Fruit fly (Drosophila melanogaster) whole organism, adult: ENCODE data around the gene CG1463.

Experiments used
- CG11617 ChIP-seq: fragments of 200-800 bp; sonication (Bioruptor generic); optimal IDR thresholded peaks from 2 replicates; lab custom pipeline; 2017; ENCODE audit warnings: mild to moderate bottlenecking, missing biosample characterization, missing genetic modification reagents, missing genetic modification characterization
- CG12768 ChIP-seq: fragments of 200-800 bp; sonication (Bioruptor generic); optimal IDR thresholded peaks from 2 replicates; lab custom pipeline; 2017; ENCODE audit warnings: missing biosample characterization, missing genetic modification characterization, mild to moderate bottlenecking, moderate library complexity, missing genetic modification reagents
- CG14711 ChIP-seq: fragments of 200-800 bp; sonication (Bioruptor generic); optimal IDR thresholded peaks from 2 replicates; lab custom pipeline; 2018; ENCODE audit warnings: missing biosample characterization, mild to moderate bottlenecking, missing genetic modification characterization, moderate library complexity
- CG1620 ChIP-seq: fragments of 200-800 bp; sonication (Bioruptor generic); optimal IDR thresholded peaks from 2 replicates; lab custom pipeline; 2016; ENCODE audit warnings: missing biosample characterization, missing genetic modification characterization
- CG33017 ChIP-seq: fragments of 200-800 bp; sonication (Bioruptor generic); optimal IDR thresholded peaks from 2 replicates; lab custom pipeline; 2018; ENCODE audit warnings: missing biosample characterization, mild to moderate bottlenecking, missing genetic modification characterization, moderate library complexity
- CG5204 ChIP-seq: fragments of 200-800 bp; sonication (Bioruptor generic); optimal IDR thresholded peaks from 2 replicates; lab custom pipeline; 2016; ENCODE audit warnings: missing biosample characterization, missing genetic modification characterization
- CG7045 ChIP-seq: fragments of 200-800 bp; sonication (Bioruptor generic); optimal IDR thresholded peaks from 2 replicates; lab custom pipeline; 2017; ENCODE audit warnings: missing biosample characterization, mild to moderate bottlenecking, missing genetic modification characterization
- CG7101 ChIP-seq: fragments of 200-800 bp; sonication (Bioruptor generic); optimal IDR thresholded peaks from 2 replicates; lab custom pipeline; 2018; ENCODE audit warnings: missing biosample characterization, mild to moderate bottlenecking, missing genetic modification characterization, moderate library complexity
- Clk ChIP-seq: fragments of 200-800 bp; sonication (Bioruptor generic); optimal IDR thresholded peaks from 2 replicates; lab custom pipeline; 2017; ENCODE audit warnings: missing biosample characterization, missing genetic modification characterization
- Crg-1 ChIP-seq: fragments of 200-800 bp; sonication (Bioruptor generic); optimal IDR thresholded peaks from 2 replicates; lab custom pipeline; 2016; ENCODE audit warnings: missing biosample characterization, missing genetic modification characterization
- Hr96 ChIP-seq: fragments of 200-800 bp; sonication (Bioruptor generic); optimal IDR thresholded peaks from 2 replicates; lab custom pipeline; 2016; ENCODE audit warnings: missing biosample characterization, missing genetic modification characterization
- Mnt ChIP-seq: fragments of 200-800 bp; sonication (Bioruptor generic); optimal IDR thresholded peaks from 2 replicates; lab custom pipeline; 2016; ENCODE audit warnings: missing biosample characterization, mild to moderate bottlenecking, missing genetic modification characterization
- bab1 ChIP-seq: fragments of 200-800 bp; sonication (Bioruptor generic); optimal IDR thresholded peaks from 3 replicates; lab custom pipeline; 2019; ENCODE audit warnings: missing biosample characterization, mild to moderate bottlenecking, missing genetic modification characterization, moderate library complexity
- cic ChIP-seq: fragments of 200-800 bp; sonication (Bioruptor generic); optimal IDR thresholded peaks from 2 replicates; lab custom pipeline; 2017; ENCODE audit warnings: missing biosample characterization, mild to moderate bottlenecking, missing genetic modification characterization, moderate library complexity
- cnc ChIP-seq, 2 experiments: fragments of >200 bp; optimal IDR thresholded peaks; 2 replicates each; lab custom pipeline; 2017
- kay ChIP-seq: fragments of 200-800 bp; sonication (Bioruptor generic); peaks from one replicate; lab custom pipeline; 2016; ENCODE audit warnings: missing biosample characterization, missing genetic modification characterization, borderline replicate concordance
- ovo ChIP-seq: fragments of 200-800 bp; sonication (Bioruptor generic); optimal IDR thresholded peaks from 2 replicates; lab custom pipeline; 2016; ENCODE audit warnings: missing biosample characterization, missing genetic modification characterization
- pad ChIP-seq: fragments of 200-800 bp; sonication (Bioruptor generic); optimal IDR thresholded peaks from 3 replicates; lab custom pipeline; 2017; ENCODE audit warnings: missing biosample characterization, missing genetic modification characterization, mild to moderate bottlenecking, moderate library complexity, missing genetic modification reagents
- tj ChIP-seq: fragments of 200-800 bp; sonication (Bioruptor generic); optimal IDR thresholded peaks from 3 replicates; lab custom pipeline; 2017; ENCODE audit warnings: missing biosample characterization, mild to moderate bottlenecking, missing genetic modification characterization, moderate library complexity
- toe ChIP-seq: fragments of 200-800 bp; sonication (Bioruptor generic); optimal IDR thresholded peaks from 2 replicates; lab custom pipeline; 2016; ENCODE audit warnings: missing biosample characterization, missing genetic modification characterization

The CG1463 gene

DNA sequence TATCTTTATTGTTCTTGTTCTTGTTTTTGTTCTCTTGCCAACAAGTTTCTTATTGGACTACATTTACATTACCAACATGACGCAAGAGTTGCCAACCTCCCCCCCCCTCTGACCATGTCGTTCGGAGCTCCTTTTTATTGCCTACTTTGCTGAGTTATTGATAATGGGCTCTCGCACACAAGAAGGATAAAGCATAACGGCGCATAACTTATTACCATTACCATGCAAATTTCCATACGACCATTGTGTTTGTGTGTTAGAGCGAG is 20.6 kb upstream of the CG1463 start:
- TF ChIP-seq Clk (no peak), CG12768 (GFP tag; lab: Kevin White, UChicago) (no peak), bab1 (GFP tag; lab: Kevin White, UChicago) (no peak), cnc (optimal IDR thresholded peaks at IDR 0.05; lab: Kevin White, UChicago) (no peak), Crg-1 (GFP tag; lab: Kevin White, UChicago) (no peak), CG33017 (tag; lab: Kevin White, UChicago) (no peak)

DNA sequence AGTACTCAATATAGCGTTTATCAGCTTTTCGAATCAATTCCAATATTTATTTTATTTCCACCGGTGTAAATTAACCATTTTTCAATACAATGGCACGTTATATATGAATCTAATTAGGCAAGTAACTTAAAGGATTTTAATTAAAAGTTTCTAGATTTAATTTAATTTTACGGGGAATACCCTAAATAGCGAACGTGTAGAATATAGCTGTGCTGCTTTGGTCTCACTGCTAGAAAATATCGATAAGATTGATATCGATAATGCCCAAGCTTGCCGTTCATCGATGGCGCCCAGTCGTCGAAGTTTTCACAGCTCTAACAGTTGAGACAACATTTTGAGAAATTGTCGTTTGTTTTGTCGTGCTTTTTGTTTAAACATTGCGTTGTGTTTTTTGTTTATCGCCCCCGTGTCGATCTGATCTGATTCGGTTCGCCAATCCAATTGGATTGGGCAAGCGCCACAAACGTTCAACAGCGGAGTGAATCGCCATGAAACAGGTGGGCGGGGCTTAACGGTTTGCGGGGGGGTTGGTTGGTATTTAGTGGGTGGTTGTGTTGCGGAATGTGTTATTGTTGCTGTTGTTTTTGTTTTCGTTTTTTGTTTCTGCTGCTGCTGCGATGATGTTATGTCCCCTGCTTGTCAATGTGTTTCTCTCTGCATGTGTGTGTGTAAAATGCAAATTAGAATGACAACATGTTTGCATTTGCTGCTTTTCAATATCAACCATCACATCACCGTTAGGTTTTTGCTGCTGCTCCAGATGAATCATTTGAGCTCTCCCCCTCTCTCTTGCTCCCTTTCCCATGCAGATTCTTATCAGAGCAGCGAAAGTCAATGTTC is 20.1 kb upstream of the CG1463 start, which contains the start of gene Tomosyn:
Gene Tomosyn (plus strand): TSS at position 289 of the 840 bp plus-strand sequence.
- TF ChIP-seq ovo (GFP tag; lab: Kevin White, UChicago) (peak; percentile 93), pad (peak; percentile 20), CG7101 (tag; lab: Kevin White, UChicago) (peak; percentile 23), Mnt (GFP tag; lab: Kevin White, UChicago) (no peak), CG1620 (GFP tag; lab: Kevin White, UChicago) (peak; percentile 43), cnc (optimal IDR thresholded peaks at IDR 0.05; lab: Kevin White, UChicago) (no peak), Clk (no peak), tj (GFP tag; lab: Kevin White, UChicago) (no peak), toe (GFP tag; lab: Kevin White, UChicago) (peak; percentile 20), kay (peak; percentile 92), CG11617 (GFP tag; lab: Kevin White, UChicago) (peak; percentile 57), CG5204 (GFP tag; lab: Kevin White, UChicago) (no peak), bab1 (GFP tag; lab: Kevin White, UChicago) (peak; percentile 14), Crg-1 (GFP tag; lab: Kevin White, UChicago) (peak; percentile 4), Hr96 (GFP tag; lab: Kevin White, UChicago) (no peak), CG33017 (tag; lab: Kevin White, UChicago) (no peak), cic (GFP tag; lab: Kevin White, UChicago) (peak; percentile 4), CG14711 (tag; lab: Kevin White, UChicago) (peak; percentile 23), CG7045 (GFP tag; lab: Kevin White, UChicago) (no peak)

DNA sequence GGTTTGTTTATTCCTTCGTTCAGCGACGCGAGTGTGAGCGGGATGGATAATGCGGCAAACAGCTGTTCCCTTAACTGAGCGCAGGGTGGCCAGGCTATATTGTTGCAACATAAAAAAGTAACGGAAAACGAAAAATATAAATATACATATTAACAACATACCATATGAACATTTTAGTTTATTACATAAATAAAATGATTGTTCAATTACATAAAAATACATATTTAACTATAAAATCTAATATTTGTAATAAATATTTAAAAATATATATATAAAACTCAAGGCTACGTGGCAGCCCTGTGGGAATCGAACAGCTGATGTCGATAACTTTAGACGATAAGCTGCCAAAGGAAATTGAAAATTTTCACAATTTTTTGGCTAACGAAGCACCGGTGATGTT is 18.1 kb upstream of the CG1463 start, which contains the start of the genes Aven and CG2540:
Gene Aven (minus strand): TSS at position 77 of the 400 bp plus-strand sequence.
Gene CG2540 (plus strand): TSS at position 315 of the 400 bp plus-strand sequence.
- TF ChIP-seq CG5204 (GFP tag; lab: Kevin White, UChicago): no peak
- peak; percentile 71 for TF ChIP-seq CG12768 (GFP tag; lab: Kevin White, UChicago)
- TF ChIP-seq CG33017 (tag; lab: Kevin White, UChicago): peak; percentile 87
- TF ChIP-seq kay: peak; percentile 37
- TF ChIP-seq CG7101 (tag; lab: Kevin White, UChicago): peak; percentile 94
- TF ChIP-seq cnc (optimal IDR thresholded peaks at IDR 0.05; lab: Kevin White, UChicago): no peak
- TF ChIP-seq CG7045 (GFP tag; lab: Kevin White, UChicago): peak; percentile 74
- TF ChIP-seq Mnt (GFP tag; lab: Kevin White, UChicago): peak; percentile 64
- TF ChIP-seq CG14711 (tag; lab: Kevin White, UChicago): peak; percentile 99
- peak; percentile 31 for TF ChIP-seq CG1620 (GFP tag; lab: Kevin White, UChicago)
- TF ChIP-seq Crg-1 (GFP tag; lab: Kevin White, UChicago): peak; percentile 66
- TF ChIP-seq cic (GFP tag; lab: Kevin White, UChicago): peak; percentile 45
- TF ChIP-seq Clk: peak; percentile 37
- TF ChIP-seq bab1 (GFP tag; lab: Kevin White, UChicago): peak; percentile 94
- TF ChIP-seq ovo (GFP tag; lab: Kevin White, UChicago): peak; percentile 87
- TF ChIP-seq toe (GFP tag; lab: Kevin White, UChicago): peak; percentile 34
- TF ChIP-seq CG11617 (GFP tag; lab: Kevin White, UChicago): peak; percentile 91
- TF ChIP-seq Hr96 (GFP tag; lab: Kevin White, UChicago): no peak
- TF ChIP-seq pad: peak; percentile 75
- TF ChIP-seq tj (GFP tag; lab: Kevin White, UChicago): peak; percentile 69

DNA sequence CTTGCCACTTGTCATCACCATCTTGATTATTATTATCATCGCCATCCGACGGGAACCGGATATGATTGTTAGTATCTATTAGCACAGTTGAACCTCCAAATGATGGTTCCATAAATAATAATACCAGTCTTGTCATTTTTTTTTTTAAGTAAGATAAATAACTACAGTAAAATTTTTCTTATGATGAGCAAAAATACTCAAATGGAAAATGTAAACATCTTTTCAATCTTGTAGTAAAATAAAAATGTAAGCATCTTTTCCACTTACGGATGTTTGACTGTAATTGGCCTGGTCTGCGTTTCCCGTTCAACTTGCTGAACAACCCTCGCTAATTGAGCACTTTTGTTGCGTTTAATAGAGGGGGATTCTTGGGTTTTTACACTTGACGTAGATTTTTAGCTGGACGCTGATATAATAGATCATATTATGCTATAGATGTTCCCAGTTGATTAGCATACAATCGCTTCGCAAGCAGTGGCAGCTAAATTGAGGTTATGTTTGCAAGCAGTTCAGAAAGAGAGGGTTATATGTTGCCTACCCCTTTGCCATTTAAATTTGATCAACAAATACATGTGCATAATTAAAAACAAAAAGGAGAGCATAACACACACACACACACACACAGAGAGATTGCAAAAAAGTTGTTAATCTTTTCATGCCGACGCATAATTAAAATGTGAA is 14.3 kb upstream of the CG1463 start:
- TF ChIP-seq CG1620 (GFP tag; lab: Kevin White, UChicago) (no peak), kay (no peak), ovo (GFP tag; lab: Kevin White, UChicago) (no peak), tj (GFP tag; lab: Kevin White, UChicago) (no peak), CG33017 (tag; lab: Kevin White, UChicago) (no peak), CG7045 (GFP tag; lab: Kevin White, UChicago) (no peak)

DNA sequence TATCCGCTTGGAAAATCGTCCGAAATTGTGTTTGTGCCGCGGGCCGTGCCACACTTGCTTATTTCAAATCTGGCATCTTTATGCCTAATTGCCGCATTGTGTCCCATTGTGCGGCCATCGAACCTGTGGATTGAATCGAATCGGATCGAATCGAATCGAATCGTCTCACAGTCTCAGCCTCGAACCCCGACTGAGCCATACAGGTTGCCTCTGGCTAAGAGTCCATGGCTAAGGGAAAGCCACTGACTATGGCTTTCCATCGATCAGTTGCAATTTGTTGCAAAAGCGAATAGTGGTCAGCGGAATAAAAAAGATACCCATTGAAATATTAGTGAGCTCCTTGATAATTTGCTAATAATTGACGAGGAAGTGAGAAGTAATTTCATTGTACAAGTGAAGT is 12.5 kb upstream of the CG1463 start, which contains the start of gene CG15728:
Gene CG15728 (plus strand): TSS at position 301 of the 400 bp plus-strand sequence.
- no peak for TF ChIP-seq pad
- no peak for TF ChIP-seq cnc (optimal IDR thresholded peaks at IDR 0.05; lab: Kevin White, UChicago)
- no peak for TF ChIP-seq kay
- no peak for TF ChIP-seq CG1620 (GFP tag; lab: Kevin White, UChicago)
- TF ChIP-seq toe (GFP tag; lab: Kevin White, UChicago): no peak
- TF ChIP-seq bab1 (GFP tag; lab: Kevin White, UChicago): no peak
- TF ChIP-seq Hr96 (GFP tag; lab: Kevin White, UChicago): no peak
